Worm (Caenorhabditis elegans) whole organism, midembryonic: Measurements from ENCODE around the gene F17A9.5.

ENCODE experiments used
- flt-1 ChIP-seq: fragments of 200-800 bp; sonication (Bioruptor generic); IDR thresholded peaks from 2 replicates; pipeline ENCODE4 v1.3.6; 2022; ENCODE audit warnings: missing genetic modification characterization, missing compliant biosample characterization
- klf-2 ChIP-seq: fragments of 200-800 bp; sonication (Bioruptor generic); conservative IDR thresholded peaks from 2 replicates; pipeline ENCODE4 v1.3.6; 2022; ENCODE audit warnings: missing genetic modification reagents, missing genetic modification characterization, missing compliant biosample characterization
- tab-1 ChIP-seq: fragments of 200-800 bp; sonication (Bioruptor generic); IDR thresholded peaks from 2 replicates; pipeline ENCODE4 v1.3.6; 2022; ENCODE audit warnings: missing genetic modification characterization, missing compliant biosample characterization
- ztf-23 ChIP-seq: fragments of 200-800 bp; sonication (Bioruptor generic); IDR thresholded peaks from 2 replicates; pipeline ENCODE4 v1.3.6; 2022; ENCODE audit warnings: missing genetic modification reagents, missing genetic modification characterization, missing compliant biosample characterization
- ztf-29 ChIP-seq: fragments of 200-800 bp; sonication (Bioruptor generic); IDR thresholded peaks from 2 replicates; pipeline ENCODE4 v1.3.6; 2022; ENCODE audit warnings: missing genetic modification reagents, missing genetic modification characterization, missing compliant biosample characterization

ce11 chrV:6063330-6063729 is 49.5 kb downstream of the F17A9.5 start, which contains the start of gene Y38A10A.2:
- no peak for TF ChIP-seq ztf-29 (GFP tag; lab: Robert Waterston, UW)
- no peak for TF ChIP-seq tab-1 (GFP tag; lab: Robert Waterston, UW)
- TF ChIP-seq klf-2 (GFP tag; lab: Robert Waterston, UW) = no peak
- TF ChIP-seq flt-1 = no peak
- TF ChIP-seq ztf-23 (GFP tag; lab: Robert Waterston, UW) = no peak
